Fruit fly (Drosophila melanogaster) whole organism, wandering third instar larva: Measurements from ENCODE around the gene Prosbeta3.

Source experiments
- CG9705 ChIP-seq: fragments of 200-800 bp; sonication (Bioruptor generic); optimal IDR thresholded peaks from 2 replicates; lab custom pipeline; 2018; ENCODE audit warnings: missing biosample characterization, mild to moderate bottlenecking, missing genetic modification characterization
- CrebA ChIP-seq: fragments of 200-800 bp; sonication (Bioruptor generic); optimal IDR thresholded peaks from 2 replicates; lab custom pipeline; 2016; ENCODE audit warnings: missing biosample characterization, mild to moderate bottlenecking, missing genetic modification characterization, borderline replicate concordance
- Hr83 ChIP-seq: fragments of 200-300 bp; sonication (Bioruptor generic); optimal IDR thresholded peaks from 2 replicates; lab custom pipeline; 2016; ENCODE audit warnings: missing biosample characterization, mild to moderate bottlenecking, missing genetic modification characterization, moderate library complexity; ENCODE audit not compliant: poor library complexity, severe bottlenecking
- Jra ChIP-seq: sonication (Bioruptor generic); optimal IDR thresholded peaks from 2 replicates; lab custom pipeline; 2016; ENCODE audit warnings: missing biosample characterization, missing genetic modification characterization
- OdsH ChIP-seq: fragments of 200-800 bp; sonication (Bioruptor generic); optimal IDR thresholded peaks from 2 replicates; lab custom pipeline; 2016; ENCODE audit warnings: missing biosample characterization, mild to moderate bottlenecking, missing genetic modification characterization
- h ChIP-seq: fragments of 200-800 bp; sonication (Bioruptor generic); optimal IDR thresholded peaks from 3 replicates; lab custom pipeline; 2016; ENCODE audit warnings: missing biosample characterization, mild to moderate bottlenecking, missing genetic modification characterization
- lola ChIP-seq: fragments of >200 bp; optimal IDR thresholded peaks from 2 replicates; lab custom pipeline; 2017; ENCODE audit warnings: missing biosample characterization, missing genetic modification characterization
- pan ChIP-seq: fragments of >200 bp; optimal IDR thresholded peaks from 2 replicates; lab custom pipeline; 2017
- psq ChIP-seq: fragments of 200-800 bp; sonication (Bioruptor generic); optimal IDR thresholded peaks from 3 replicates; lab custom pipeline; 2017; ENCODE audit warnings: missing biosample characterization, mild to moderate bottlenecking, missing genetic modification characterization, moderate library complexity
- sv ChIP-seq: fragments of 200-800 bp; sonication (Bioruptor generic); optimal IDR thresholded peaks from 3 replicates; lab custom pipeline; 2016; ENCODE audit warnings: missing biosample characterization, missing genetic modification characterization
- usp ChIP-seq: fragments of >200 bp; optimal IDR thresholded peaks from 2 replicates; lab custom pipeline; 2017; ENCODE audit warnings: missing biosample characterization, missing genetic modification characterization
- woc ChIP-seq: sonication (Bioruptor generic); optimal IDR thresholded peaks from 2 replicates; lab custom pipeline; 2016; ENCODE audit warnings: missing biosample characterization, mild to moderate bottlenecking, missing genetic modification characterization

dm6 chr3R:8966598-8966997, 39.4 kb downstream of the Prosbeta3 start:
- TF ChIP-seq CG9705 (no peak), psq (GFP tag; lab: Kevin White, UChicago) (no peak), woc (GFP tag; lab: Kevin White, UChicago) (no peak), lola (GFP tag; lab: Kevin White, UChicago) (no peak), Jra (GFP tag; lab: Kevin White, UChicago) (no peak), sv (GFP tag; lab: Kevin White, UChicago) (no peak), OdsH (GFP tag; lab: Kevin White, UChicago) (no peak), CrebA (GFP tag; lab: Kevin White, UChicago) (no peak), h (GFP tag; lab: Kevin White, UChicago) (no peak), Hr83 (no peak), usp (GFP tag; lab: Kevin White, UChicago) (no peak), pan (no peak)
